Worm (Caenorhabditis elegans): Measurements from ENCODE around the gene F53F1.4.

F53F1.4 gene

ce11 chrV:13409089-13409488, 1.8 kb upstream of the F53F1.4 start (continued):
- TF ChIP-seq fkh-4 (tag; optimal IDR thresholded peaks at IDR 0.05; ENCODE audit: borderline replicate concordance) = peak; percentile 56
- TF ChIP-seq jun-1 (tag; optimal IDR thresholded peaks at IDR 0.05) = no peak
- TF ChIP-seq snpc-4 (tag; optimal IDR thresholded peaks at IDR 0.05) = no peak
- no peak for TF ChIP-seq mef-2 (tag; optimal IDR thresholded peaks at IDR 0.05)
- TF ChIP-seq nhr-28 (tag; optimal IDR thresholded peaks at IDR 0.05) = no peak

ce11 chrV:13411225-13411991, 531 bp downstream of the F53F1.4 start:
- no peak for TF ChIP-seq F16B12.6 (tag; optimal IDR thresholded peaks at IDR 0.05)
- no peak for TF ChIP-seq ceh-8 (GFP tag; optimal IDR thresholded peaks at IDR 0.05)
- no peak for TF ChIP-seq lin-13 (GFP tag; optimal IDR thresholded peaks at IDR 0.05)
- TF ChIP-seq egl-13 (tag; optimal IDR thresholded peaks at IDR 0.05) = no peak
- no peak for TF ChIP-seq egl-27 (tag; optimal IDR thresholded peaks at IDR 0.05)
- no peak for TF ChIP-seq aly-2 (tag; optimal IDR thresholded peaks at IDR 0.05)

DNA sequence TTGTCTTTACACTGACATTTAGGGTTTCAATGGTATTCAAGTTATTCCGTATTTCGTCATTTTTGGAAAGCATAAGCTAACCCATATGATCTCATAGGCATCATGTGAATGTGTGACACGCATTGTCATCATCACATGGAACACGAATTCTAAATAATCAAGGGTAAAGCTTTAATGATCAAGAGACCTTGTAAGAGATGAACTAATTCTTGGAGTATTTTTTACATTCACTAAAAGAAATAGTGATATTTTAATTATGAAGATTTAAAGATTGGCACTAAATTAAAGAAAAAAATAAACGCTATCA, 1.1 kb downstream of the F53F1.4 start:
- TF ChIP-seq ztf-4 (tag; optimal IDR thresholded peaks at IDR 0.05) = peak; percentile 70
- no peak for TF ChIP-seq nhr-11 (tag; optimal IDR thresholded peaks at IDR 0.05)
- no peak for TF ChIP-seq hpl-2 (GFP tag; optimal IDR thresholded peaks at IDR 0.05)
- TF ChIP-seq sox-4 (tag; optimal IDR thresholded peaks at IDR 0.05) = no peak
- peak; percentile 15 for TF ChIP-seq jun-1 (tag; optimal IDR thresholded peaks at IDR 0.05)

- TF ChIP-seq mep-1 (tag; optimal IDR thresholded peaks at IDR 0.05) = peak; percentile 21
- TF ChIP-seq efl-3 (GFP tag; optimal IDR thresholded peaks at IDR 0.05) = no peak
- TF ChIP-seq Y116A8C.19 (tag; optimal IDR thresholded peaks at IDR 0.05; ENCODE audit: borderline replicate concordance) = no peak
- TF ChIP-seq blmp-1 (tag; optimal IDR thresholded peaks at IDR 0.05) = peak; percentile 83
- TF ChIP-seq elt-3 (tag; optimal IDR thresholded peaks at IDR 0.05) = peak in 2 of 6 experiments; percentile 11 to 42
- peak; percentile 19 for TF ChIP-seq ztf-4 (tag; optimal IDR thresholded peaks at IDR 0.05)
- no peak for TF ChIP-seq unc-30 (tag; optimal IDR thresholded peaks at IDR 0.05)
These were observed 2.4 kb downstream of the F53F1.4 start for ce11 chrV:13413301-13413700.

ce11 chrV:13414585-13414984, 3.7 kb downstream of the F53F1.4 start, which contains the start of gene cut-2:
cut-2 (plus strand) TSS chrV:13414949.
- TF ChIP-seq nhr-20 (tag; optimal IDR thresholded peaks at IDR 0.05) = no peak
- peak; percentile 35 for TF ChIP-seq nhr-85 (tag)
- TF ChIP-seq blmp-1 (tag; optimal IDR thresholded peaks at IDR 0.05) = peak; percentile 63

DNA sequence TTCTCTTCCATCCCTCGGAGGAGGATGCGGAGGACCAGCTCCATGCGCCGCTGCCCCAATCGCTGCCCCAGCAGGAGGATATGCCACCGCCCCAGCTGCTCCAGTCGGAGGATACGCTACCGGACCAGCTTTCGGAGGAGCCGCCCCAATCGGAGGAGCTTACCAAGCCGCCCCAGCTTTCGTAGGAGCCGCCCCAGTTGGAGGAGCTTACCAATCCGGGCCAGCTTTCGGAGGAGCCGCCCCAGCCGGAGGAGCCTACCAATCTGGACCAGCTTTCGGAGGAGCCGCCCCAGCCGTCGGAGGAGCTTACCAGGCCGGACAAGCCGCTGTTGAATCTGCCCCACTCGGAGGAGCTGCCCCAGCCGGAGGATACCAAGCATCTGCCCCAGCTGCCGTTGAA, 4.6 kb downstream of the F53F1.4 start:
- peak; percentile 71 for TF ChIP-seq ceh-8 (GFP tag; optimal IDR thresholded peaks at IDR 0.05)
- no peak for TF ChIP-seq blmp-1 (tag; optimal IDR thresholded peaks at IDR 0.05)

- TF ChIP-seq sptf-1 (tag; optimal IDR thresholded peaks at IDR 0.05) (no peak), ztf-4 (tag; optimal IDR thresholded peaks at IDR 0.05) (peak; percentile 17)
These were observed 5.2 kb downstream of the F53F1.4 start for ce11 chrV:13416076-13416475.

ce11 chrV:13417513-13417912, 6.6 kb downstream of the F53F1.4 start, which contains the start of gene F53F1.6:
F53F1.6 (minus strand) TSS chrV:13417613.
- TF ChIP-seq unc-30 (tag; optimal IDR thresholded peaks at IDR 0.05) (no peak), unc-62 (GFP tag; optimal IDR thresholded peaks at IDR 0.05) (no peak), efl-1 (optimal IDR thresholded peaks at IDR 0.05) (no peak), efl-1 (GFP tag; optimal IDR thresholded peaks at IDR 0.05 in 1 of 2) (no peak), blmp-1 (tag; optimal IDR thresholded peaks at IDR 0.05) (no peak), elt-3 (tag; optimal IDR thresholded peaks at IDR 0.05) (no peak), hlh-17 (GFP tag; optimal IDR thresholded peaks at IDR 0.05; ENCODE audit: borderline replicate concordance) (no peak), lin-39 (tag; optimal IDR thresholded peaks at IDR 0.05) (no peak)

Measured in whole organism, L1 larva.